Worm (Caenorhabditis elegans) whole organism, L1 larva: ENCODE results near the gene ptc-1.

Source experiments
- fkh-8 ChIP-seq: sonication (generic microtip); optimal IDR thresholded peaks from 2 replicates; lab custom pipeline; 2016; ENCODE audit warnings: mild to moderate bottlenecking, missing genetic modification characterization, missing compliant biosample characterization
- fos-1 ChIP-seq: fragments of 150-350 bp; optimal IDR thresholded peaks from 2 replicates; lab custom pipeline; 2014; ENCODE audit warnings: missing biosample characterization, missing genetic modification characterization
- irx-1 ChIP-seq: sonication (generic microtip); optimal IDR thresholded peaks from 2 replicates; lab custom pipeline; 2016; ENCODE audit warnings: missing genetic modification characterization, missing compliant biosample characterization
- lin-13 ChIP-seq: fragments of 150-350 bp; optimal IDR thresholded peaks from 2 replicates; lab custom pipeline; 2014; ENCODE audit warnings: missing biosample characterization, missing genetic modification reagents, missing genetic modification characterization
- lin-15B ChIP-seq: fragments of 150-350 bp; sonication (generic microtip); optimal IDR thresholded peaks from 3 replicates; lab custom pipeline; 2014; ENCODE audit warnings: missing biosample characterization, missing genetic modification characterization
- mdl-1 ChIP-seq, 2 experiments: fragments of 150-350 bp; optimal IDR thresholded peaks; 2 replicates each; lab custom pipeline; 2014 to 2017; ENCODE audit warnings: missing biosample characterization in 2 of 2, missing genetic modification characterization in 2 of 2, inconsistent platforms in 1 of 2
- mep-1 ChIP-seq: fragments of 150-350 bp; optimal IDR thresholded peaks from 2 replicates; lab custom pipeline; 2014; ENCODE audit warnings: missing biosample characterization, missing genetic modification characterization
- nhr-85 ChIP-seq: sonication (generic microtip); peaks from one replicate; lab custom pipeline; 2016; ENCODE audit warnings: missing genetic modification characterization, inconsistent platforms, missing compliant biosample characterization
- skn-1 ChIP-seq: fragments of 150-350 bp; optimal IDR thresholded peaks from 2 replicates; lab custom pipeline; 2014; ENCODE audit warnings: missing biosample characterization, missing genetic modification characterization

DNA sequence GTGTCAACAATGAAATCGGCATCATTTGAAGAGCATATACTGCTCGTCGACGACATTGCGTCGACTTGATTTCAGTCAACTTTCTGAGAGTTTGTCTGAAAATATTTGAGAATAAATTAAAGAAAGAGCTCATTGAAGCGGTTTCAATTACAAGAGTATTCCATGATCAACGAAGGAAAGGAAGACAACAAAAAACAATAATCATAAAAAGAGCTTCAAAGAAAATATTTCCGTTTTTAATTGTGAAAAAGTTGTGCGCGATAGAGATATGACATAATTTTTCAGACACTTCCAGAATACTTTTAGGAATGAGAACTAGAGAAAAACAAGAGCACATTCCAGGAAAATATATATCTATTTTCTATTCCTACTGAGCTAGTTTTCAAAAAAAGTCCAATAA lies 35.6 kb downstream of the ptc-1 start, which contains the start of gene spv-1:
- TF ChIP-seq lin-15B (tag; lab: Kevin White, UChicago) (no peak), mep-1 (tag; lab: Kevin White, UChicago) (no peak), fos-1 (no peak), skn-1 (tag; lab: Kevin White, UChicago) (no peak), fkh-8 (no peak), mdl-1 (tag; optimal IDR thresholded peaks at IDR 0.05; lab: Kevin White, UChicago) (no peak), nhr-85 (tag; lab: Kevin White, UChicago) (no peak), irx-1 (tag; lab: Kevin White, UChicago) (no peak), lin-13 (GFP tag; lab: Kevin White, UChicago) (no peak)
